Fruit fly (Drosophila melanogaster) whole organism: ENCODE results near the gene Dna2.

Source experiments
- EcR ChIP-seq, 2 experiments: fragments of >200 bp; optimal IDR thresholded peaks; 2 replicates each; lab custom pipeline; 2017; ENCODE audit warnings: missing biosample characterization in 2 of 2, missing genetic modification characterization in 2 of 2, missing genetic modification reagents in 2 of 2
- pan ChIP-seq: fragments of >200 bp; optimal IDR thresholded peaks from 2 replicates; lab custom pipeline; 2017
- psq ChIP-seq: fragments of >200 bp; optimal IDR thresholded peaks from 2 replicates; lab custom pipeline; 2017

dm6 chrX:9993427-9994218, 16.7 kb upstream of the Dna2 start:
- TF ChIP-seq psq (lab: Kevin White, UChicago), result no peak
- TF ChIP-seq EcR (GFP tag; optimal IDR thresholded peaks at IDR 0.05; lab: Kevin White, UChicago), result no peak
- TF ChIP-seq pan (lab: Kevin White, UChicago), result no peak
